Fruit fly (Drosophila melanogaster) whole organism, embryonic: ENCODE results near the gene Ir31a.

Experiments
- B-H2 ChIP-seq: fragments of 200-800 bp; sonication (Bioruptor generic); optimal IDR thresholded peaks from 2 replicates; lab custom pipeline; 2018; ENCODE audit warnings: missing biosample characterization, mild to moderate bottlenecking, missing genetic modification characterization
- Blimp-1 ChIP-seq: fragments of 200-800 bp; sonication (Bioruptor generic); optimal IDR thresholded peaks from 3 replicates; lab custom pipeline; 2018; ENCODE audit warnings: missing biosample characterization, missing genetic modification characterization, mild to moderate bottlenecking, moderate library complexity, missing genetic modification reagents
- CG10274 ChIP-seq: fragments of 200-800 bp; sonication (Bioruptor generic); optimal IDR thresholded peaks from 3 replicates; lab custom pipeline; 2017; ENCODE audit warnings: missing biosample characterization, mild to moderate bottlenecking, missing genetic modification characterization
- CG10462 ChIP-seq: fragments of 200-800 bp; sonication (Bioruptor generic); optimal IDR thresholded peaks from 2 replicates; lab custom pipeline; 2016; ENCODE audit warnings: missing biosample characterization, missing genetic modification characterization
- CG10654 ChIP-seq: fragments of 200-800 bp; sonication (Bioruptor generic); optimal IDR thresholded peaks from 2 replicates; lab custom pipeline; 2016; ENCODE audit warnings: missing biosample characterization, missing genetic modification characterization
- CG11560 ChIP-seq: fragments of 200-800 bp; sonication (Bioruptor generic); IDR thresholded peaks from 3 replicates; pipeline ENCODE4 v1.3.6; 2022; ENCODE audit warnings: missing biosample characterization, missing genetic modification characterization
- CG12236 ChIP-seq: fragments of 200-800 bp; sonication (Bioruptor generic); optimal IDR thresholded peaks from 2 replicates; lab custom pipeline; 2016; ENCODE audit warnings: missing biosample characterization, missing genetic modification characterization
- CG14441 ChIP-seq: fragments of 200-800 bp; sonication (Bioruptor generic); IDR thresholded peaks from 2 replicates; pipeline ENCODE4 v1.3.6; 2022; ENCODE audit warnings: missing biosample characterization, missing genetic modification characterization
- CG15011 ChIP-seq: fragments of 200-800 bp; sonication (Bioruptor generic); optimal IDR thresholded peaks from 3 replicates; lab custom pipeline; 2018; ENCODE audit warnings: missing biosample characterization, mild to moderate bottlenecking, missing genetic modification characterization
- CG1832 ChIP-seq: fragments of 200-800 bp; sonication (Bioruptor generic); optimal IDR thresholded peaks from 2 replicates; lab custom pipeline; 2017; ENCODE audit warnings: missing biosample characterization, mild to moderate bottlenecking, missing genetic modification characterization, inconsistent platforms
- CG2678 ChIP-seq: fragments of 200-800 bp; sonication (Bioruptor generic); optimal IDR thresholded peaks from 3 replicates; lab custom pipeline; 2019; ENCODE audit warnings: missing biosample characterization, mild to moderate bottlenecking, missing genetic modification characterization, moderate library complexity
- CG2712 ChIP-seq: fragments of 200-800 bp; optimal IDR thresholded peaks from 3 replicates; lab custom pipeline; 2019; ENCODE audit warnings: missing biosample characterization, mild to moderate bottlenecking, missing genetic modification characterization, moderate library complexity
- CG30403 ChIP-seq: fragments of 200-800 bp; sonication (Bioruptor generic); optimal IDR thresholded peaks from 3 replicates; lab custom pipeline; 2016; ENCODE audit warnings: missing biosample characterization, missing genetic modification characterization
- CG3163 ChIP-seq: fragments of 200-800 bp; sonication (Bioruptor generic); optimal IDR thresholded peaks from 3 replicates; lab custom pipeline; 2016; ENCODE audit warnings: missing biosample characterization, missing genetic modification characterization
- CG34224 ChIP-seq: fragments of 200-800 bp; sonication (Bioruptor generic); IDR thresholded peaks from 3 replicates; pipeline ENCODE4 v1.3.6; 2022; ENCODE audit warnings: missing biosample characterization, missing genetic modification characterization; ENCODE audit not compliant: partially characterized antibody
- CG3847 ChIP-seq: fragments of 200-800 bp; sonication (Bioruptor generic); IDR thresholded peaks from 2 replicates; pipeline ENCODE4 v1.3.6; 2022; ENCODE audit warnings: missing biosample characterization, missing genetic modification characterization
- CG5953 ChIP-seq: fragments of 200-800 bp; sonication (Bioruptor generic); IDR thresholded peaks from 2 replicates; pipeline ENCODE4 v1.3.6; 2022; ENCODE audit warnings: missing biosample characterization, missing genetic modification characterization
- CG7372 ChIP-seq: fragments of 200-800 bp; sonication (Bioruptor generic); IDR thresholded peaks from 2 replicates; pipeline ENCODE4 v1.3.6; 2022; ENCODE audit warnings: missing biosample characterization, missing genetic modification characterization
- CG7745 ChIP-seq: fragments of 200-800 bp; sonication (Bioruptor generic); optimal IDR thresholded peaks from 2 replicates; lab custom pipeline; 2018; ENCODE audit warnings: missing biosample characterization, mild to moderate bottlenecking, missing genetic modification characterization, moderate library complexity
- CG9609 ChIP-seq: fragments of 200-800 bp; sonication (Bioruptor generic); optimal IDR thresholded peaks from 3 replicates; lab custom pipeline; 2016; ENCODE audit warnings: missing biosample characterization, missing genetic modification characterization
- CG9817 ChIP-seq: fragments of 200-800 bp; sonication (Bioruptor generic); optimal IDR thresholded peaks from 2 replicates; lab custom pipeline; 2018; ENCODE audit warnings: missing biosample characterization, mild to moderate bottlenecking, missing genetic modification characterization, moderate library complexity
- CG9932 ChIP-seq: fragments of 200-800 bp; sonication (Bioruptor generic); IDR thresholded peaks from 2 replicates; pipeline ENCODE4 v1.3.6; 2022; ENCODE audit warnings: missing biosample characterization, missing genetic modification characterization
- Chrac-16 ChIP-seq: fragments of 200-800 bp; sonication (Bioruptor generic); optimal IDR thresholded peaks from 3 replicates; lab custom pipeline; 2016; ENCODE audit warnings: missing biosample characterization, missing genetic modification characterization
- Dad ChIP-seq: fragments of 200-800 bp; sonication (Bioruptor generic); optimal IDR thresholded peaks from 3 replicates; lab custom pipeline; 2016; ENCODE audit warnings: missing biosample characterization, missing genetic modification characterization
- H2.0 ChIP-seq: fragments of 200-800 bp; sonication (Bioruptor generic); IDR thresholded peaks from 2 replicates; pipeline ENCODE4 v1.3.6; 2022; ENCODE audit warnings: missing biosample characterization, missing genetic modification characterization
- HLH54F ChIP-seq: fragments of 200-800 bp; sonication (Bioruptor generic); optimal IDR thresholded peaks from 3 replicates; lab custom pipeline; 2016; ENCODE audit warnings: missing biosample characterization, missing genetic modification characterization
- HLHmδ ChIP-seq: fragments of 200-800 bp; sonication (Bioruptor generic); optimal IDR thresholded peaks from 2 replicates; lab custom pipeline; 2018; ENCODE audit warnings: missing biosample characterization, mild to moderate bottlenecking, missing genetic modification characterization, moderate library complexity
- Hsf ChIP-seq: fragments of 200-800 bp; sonication (Bioruptor generic); optimal IDR thresholded peaks from 3 replicates; lab custom pipeline; 2016; ENCODE audit warnings: missing biosample characterization, missing genetic modification characterization
- MBD-R2 ChIP-seq: fragments of 200-800 bp; sonication (Bioruptor generic); IDR thresholded peaks from 2 replicates; pipeline ENCODE4 v1.3.6; 2022; ENCODE audit warnings: missing biosample characterization, missing genetic modification characterization
- NK7.1 ChIP-seq: fragments of 200-800 bp; sonication (Bioruptor generic); optimal IDR thresholded peaks from 3 replicates; lab custom pipeline; 2016; ENCODE audit warnings: missing biosample characterization, missing genetic modification characterization
- NfI ChIP-seq: fragments of 200-800 bp; sonication (Bioruptor generic); optimal IDR thresholded peaks from 3 replicates; lab custom pipeline; 2018; ENCODE audit warnings: missing biosample characterization, mild to moderate bottlenecking, missing genetic modification characterization, moderate library complexity
- Oaz ChIP-seq: fragments of 200-800 bp; sonication (Bioruptor generic); IDR thresholded peaks from 2 replicates; pipeline ENCODE4 v1.3.6; 2022; ENCODE audit warnings: missing biosample characterization, missing genetic modification characterization
- Ravus ChIP-seq: fragments of 200-800 bp; sonication (Bioruptor generic); IDR thresholded peaks from 2 replicates; pipeline ENCODE4 v1.3.6; 2022; ENCODE audit warnings: missing biosample characterization, missing genetic modification characterization
- Rfx ChIP-seq: fragments of 200-800 bp; sonication (Bioruptor generic); IDR thresholded peaks from 2 replicates; pipeline ENCODE4 v1.3.6; 2022; ENCODE audit warnings: missing biosample characterization, missing genetic modification characterization
- ac ChIP-seq: fragments of 200-800 bp; sonication (Bioruptor generic); optimal IDR thresholded peaks from 3 replicates; lab custom pipeline; 2017; ENCODE audit warnings: missing biosample characterization, mild to moderate bottlenecking, missing genetic modification characterization
- bab2 ChIP-seq: fragments of 200-800 bp; sonication (Bioruptor generic); optimal IDR thresholded peaks from 2 replicates; lab custom pipeline; 2016; ENCODE audit warnings: missing biosample characterization, missing genetic modification characterization
- br ChIP-seq: fragments of >200 bp; optimal IDR thresholded peaks from 2 replicates; lab custom pipeline; 2017
- btn ChIP-seq: fragments of 200-800 bp; sonication (Bioruptor generic); optimal IDR thresholded peaks from 2 replicates; lab custom pipeline; 2016; ENCODE audit warnings: missing biosample characterization, missing genetic modification characterization
- danr ChIP-seq: fragments of 200-800 bp; sonication (Bioruptor generic); IDR thresholded peaks from 2 replicates; pipeline ENCODE4 v1.3.6; 2022; ENCODE audit warnings: missing biosample characterization, missing genetic modification characterization
- dati ChIP-seq: fragments of 200-800 bp; sonication (Bioruptor generic); IDR thresholded peaks from 2 replicates; pipeline ENCODE4 v1.3.6; 2022; ENCODE audit warnings: missing biosample characterization, missing genetic modification characterization
- exex ChIP-seq: fragments of 200-800 bp; sonication (Bioruptor generic); optimal IDR thresholded peaks from 4 replicates; lab custom pipeline; 2018; ENCODE audit warnings: missing biosample characterization, mild to moderate bottlenecking, missing genetic modification characterization, moderate library complexity
- hth ChIP-seq: fragments of >200 bp; optimal IDR thresholded peaks from 2 replicates; lab custom pipeline; 2017; ENCODE audit warnings: inconsistent platforms
- ind ChIP-seq: fragments of 200-800 bp; sonication (Bioruptor generic); optimal IDR thresholded peaks from 3 replicates; lab custom pipeline; 2016; ENCODE audit warnings: missing biosample characterization, missing genetic modification characterization
- lola ChIP-seq, 3 experiments: fragments of >200 bp in 2 of 3; fragments of 200-800 bp in 1 of 3; sonication (Bioruptor generic) in 1 of 3; optimal IDR thresholded peaks; 2 replicates each; lab custom pipeline; 2017 to 2019; ENCODE audit warnings: missing biosample characterization in 3 of 3, missing genetic modification characterization in 3 of 3, mild to moderate bottlenecking in 1 of 3, moderate library complexity in 1 of 3
- odd ChIP-seq: fragments of 200-800 bp; sonication (Bioruptor generic); optimal IDR thresholded peaks from 2 replicates; lab custom pipeline; 2017; ENCODE audit warnings: missing biosample characterization, mild to moderate bottlenecking, missing genetic modification characterization
- p53 ChIP-seq: fragments of 200-800 bp; sonication (Bioruptor generic); optimal IDR thresholded peaks from 2 replicates; lab custom pipeline; 2016; ENCODE audit warnings: missing biosample characterization, missing genetic modification characterization
- pb ChIP-seq: fragments of 200-800 bp; sonication (Bioruptor generic); optimal IDR thresholded peaks from 3 replicates; lab custom pipeline; 2016; ENCODE audit warnings: missing biosample characterization, missing genetic modification characterization
- sisA ChIP-seq: fragments of 200-800 bp; sonication (Bioruptor generic); IDR thresholded peaks from 2 replicates; pipeline ENCODE4 v1.3.6; 2022; ENCODE audit warnings: missing biosample characterization, missing genetic modification characterization
- slou ChIP-seq: fragments of 200-800 bp; sonication (Bioruptor generic); optimal IDR thresholded peaks from 3 replicates; lab custom pipeline; 2016; ENCODE audit warnings: missing biosample characterization, missing genetic modification characterization
- trem ChIP-seq: fragments of 200-800 bp; optimal IDR thresholded peaks from 3 replicates; lab custom pipeline; 2019; ENCODE audit warnings: missing biosample characterization, mild to moderate bottlenecking, missing genetic modification characterization, moderate library complexity
- tx ChIP-seq: fragments of 200-800 bp; sonication (Bioruptor generic); optimal IDR thresholded peaks from 2 replicates; lab custom pipeline; 2016; ENCODE audit warnings: missing biosample characterization, missing genetic modification characterization
- vnd ChIP-seq: fragments of 200-800 bp; sonication (Bioruptor generic); IDR thresholded peaks from 3 replicates; pipeline ENCODE4 v1.3.6; 2022; ENCODE audit warnings: missing biosample characterization, missing genetic modification characterization; ENCODE audit not compliant: partially characterized antibody

The Ir31a gene

DNA sequence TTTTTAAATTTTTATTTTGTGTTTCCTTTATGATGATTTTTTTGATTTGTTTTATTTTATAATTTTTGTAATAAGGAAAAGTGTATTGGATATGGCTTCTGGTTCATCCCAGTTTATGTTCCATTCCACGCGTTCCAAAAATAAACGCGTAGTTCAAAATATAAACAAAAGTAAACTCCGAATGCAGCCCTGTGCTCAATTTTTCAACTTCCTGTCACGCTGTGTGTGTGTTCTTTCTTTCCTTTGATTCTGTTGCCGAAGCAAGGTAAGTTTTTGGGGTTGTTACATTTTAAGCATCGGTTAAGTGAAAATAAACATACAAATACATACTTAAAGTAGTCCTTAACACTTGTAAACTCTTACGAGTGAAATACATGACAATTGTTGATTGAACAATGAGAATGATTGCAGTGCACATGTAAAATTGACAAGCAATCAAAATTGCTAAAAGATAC, 2.8 kb downstream of the Ir31a start, which contains the start of the genes Ip259 and RpS27A (continued):
- peak; percentile 69 for TF ChIP-seq CG15011
- TF ChIP-seq danr: peak; percentile 40; the same call in 1 of the 2 replicates
- peak; percentile 78 for TF ChIP-seq CG3847 (GFP tag; lab: Robert Waterston, UW)
- peak; percentile 1 for TF ChIP-seq bab2
- TF ChIP-seq trem (tag; lab: Kevin White, UChicago): peak; percentile 55
- peak; percentile 86 for TF ChIP-seq B-H2 (GFP tag; lab: Kevin White, UChicago)
- TF ChIP-seq CG5953: peak; percentile 65; the same call in 1 of the 2 replicates
- TF ChIP-seq CG2712 (tag; lab: Kevin White, UChicago): peak; percentile 79
- TF ChIP-seq CG30403 (GFP tag; lab: Kevin White, UChicago): peak; percentile 56
- no peak for TF ChIP-seq vnd (GFP tag; lab: Robert Waterston, UW)
- peak; percentile 44 for TF ChIP-seq NK7.1 (GFP tag; lab: Kevin White, UChicago)
- peak; percentile 9 for TF ChIP-seq CG12236 (GFP tag; lab: Kevin White, UChicago)
- no peak for TF ChIP-seq CG7745
- peak; percentile 80 for TF ChIP-seq Hsf (GFP tag; lab: Kevin White, UChicago)
- no peak for TF ChIP-seq CG2678 (tag; lab: Kevin White, UChicago)
- peak; percentile 62 for TF ChIP-seq CG9609 (GFP tag; lab: Kevin White, UChicago)
- TF ChIP-seq ac (GFP tag; lab: Kevin White, UChicago): peak; percentile 62
- TF ChIP-seq CG10654: peak; percentile 69
- TF ChIP-seq dati (GFP tag; lab: Robert Waterston, UW): peak; percentile 58
- no peak for TF ChIP-seq CG10462 (GFP tag; lab: Kevin White, UChicago)
- peak; percentile 71 for TF ChIP-seq H2.0
- no peak for TF ChIP-seq Blimp-1 (GFP tag; lab: Kevin White, UChicago)
- peak; percentile 63; the same call in 1 of the 2 replicates for TF ChIP-seq CG7372 (GFP tag; lab: Robert Waterston, UW)
- TF ChIP-seq CG3163 (GFP tag; lab: Kevin White, UChicago): peak; percentile 43
- TF ChIP-seq p53 (GFP tag; lab: Kevin White, UChicago): peak; percentile 62
- peak; percentile 58 for TF ChIP-seq HLH54F (GFP tag; lab: Kevin White, UChicago)
- TF ChIP-seq btn (GFP tag; lab: Kevin White, UChicago): peak; percentile 32
- TF ChIP-seq CG34224: no peak; the same call in 2 of the 3 replicates
- TF ChIP-seq pb: peak; percentile 71
- peak; percentile 65 for TF ChIP-seq odd (GFP tag; lab: Kevin White, UChicago)
- TF ChIP-seq CG9817 (tag; lab: Kevin White, UChicago): peak; percentile 70
- TF ChIP-seq CG1832 (GFP tag; lab: Kevin White, UChicago): no peak
- peak; percentile 52 for TF ChIP-seq Chrac-16 (GFP tag; lab: Kevin White, UChicago)
- TF ChIP-seq Oaz (GFP tag; lab: Robert Waterston, UW): 0 out of 2 replicates have a peak, but pooled peaks have one; percentile 23
- peak; percentile 77 for TF ChIP-seq slou (GFP tag; lab: Kevin White, UChicago)
- peak; percentile 65 for TF ChIP-seq Dad (GFP tag; lab: Kevin White, UChicago)
- TF ChIP-seq Rfx (GFP tag; lab: Robert Waterston, UW): peak; percentile 86; the same call in 1 of the 2 replicates
- no peak for TF ChIP-seq ind (GFP tag; lab: Kevin White, UChicago)
- TF ChIP-seq HLHmδ (GFP tag; lab: Kevin White, UChicago): peak; percentile 86
- peak; percentile 48; the same call in 1 of the 2 replicates for TF ChIP-seq MBD-R2 (GFP tag; lab: Robert Waterston, UW)
- TF ChIP-seq Ravus (GFP tag; lab: Robert Waterston, UW): no peak
- TF ChIP-seq NfI (GFP tag; lab: Kevin White, UChicago): peak; percentile 93
- peak in 1 of 3 experiments; percentile 36 for TF ChIP-seq lola (GFP tag; optimal IDR thresholded peaks at IDR 0.05; lab: Kevin White, UChicago)
- TF ChIP-seq sisA: no peak; the same call in 1 of the 2 replicates
- TF ChIP-seq CG14441 (GFP tag; lab: Robert Waterston, UW): peak; percentile 57; the same call in 1 of the 2 replicates
- TF ChIP-seq tx (GFP tag; lab: Kevin White, UChicago): no peak
- TF ChIP-seq hth (lab: Kevin White, UChicago): no peak
- TF ChIP-seq CG9932: no peak
- no peak for TF ChIP-seq exex (tag; lab: Kevin White, UChicago)
- peak; percentile 27 for TF ChIP-seq CG10274 (GFP tag; lab: Kevin White, UChicago)
- TF ChIP-seq CG11560: no peak
- TF ChIP-seq br (lab: Kevin White, UChicago): no peak
